Worm (Caenorhabditis elegans) whole organism, L1 larva: ENCODE results near the gene fbxa-37.
"Not testable (repeated sequence)": the region's sequence is repeated elsewhere in the genome, so short reads cannot be mapped to it uniquely, and the experiment has no call there.

Experiments used
- aly-2 ChIP-seq: fragments of 150-350 bp; optimal IDR thresholded peaks from 2 replicates; lab custom pipeline; 2014; ENCODE audit warnings: missing biosample characterization, missing genetic modification characterization
- blmp-1 ChIP-seq: fragments of 150-350 bp; optimal IDR thresholded peaks from 2 replicates; lab custom pipeline; 2014; ENCODE audit warnings: missing biosample characterization, missing genetic modification characterization
- ceh-63 ChIP-seq: fragments of 200-800 bp; sonication (Bioruptor generic); optimal IDR thresholded peaks from 2 replicates; lab custom pipeline; 2018; ENCODE audit warnings: mild to moderate bottlenecking, missing genetic modification characterization, missing compliant biosample characterization
- ceh-8 ChIP-seq: fragments of 200-800 bp; sonication (Bioruptor generic); optimal IDR thresholded peaks from 2 replicates; lab custom pipeline; 2018; ENCODE audit warnings: mild to moderate bottlenecking, missing genetic modification characterization, moderate library complexity, missing compliant biosample characterization
- ceh-90 ChIP-seq: sonication (generic microtip); optimal IDR thresholded peaks from 2 replicates; lab custom pipeline; 2016; ENCODE audit warnings: missing genetic modification characterization, missing compliant biosample characterization
- ces-1 ChIP-seq: fragments of 150-350 bp; optimal IDR thresholded peaks from 2 replicates; lab custom pipeline; 2014; ENCODE audit warnings: missing biosample characterization, missing genetic modification reagents, missing genetic modification characterization
- dpl-1 ChIP-seq, 3 experiments: fragments of 150-350 bp in 2 of 3; sonication (generic microtip) in 1 of 3; optimal IDR thresholded peaks; 2 replicates each; lab custom pipeline; 2014 to 2017; ENCODE audit warnings: missing biosample characterization in 3 of 3, missing genetic modification characterization in 3 of 3, missing genetic modification reagents in 3 of 3
- efl-1 ChIP-seq, 4 experiments: fragments of 150-350 bp; optimal IDR thresholded peaks in 3 of 4; peaks in 1 of 4; 1 replicate in 1 of 4; 2 replicates in 3 of 4; lab custom pipeline; 2014; ENCODE audit warnings: missing biosample characterization in 2 of 4, missing genetic modification characterization in 2 of 4, missing genetic modification reagents in 2 of 4
- elt-2 ChIP-seq: sonication (generic microtip); optimal IDR thresholded peaks from 2 replicates; lab custom pipeline; 2016; ENCODE audit warnings: missing genetic modification characterization, mild to moderate bottlenecking, inconsistent platforms, missing compliant biosample characterization, missing genetic modification reagents
- grh-1 ChIP-seq: fragments of 200-800 bp; sonication (Bioruptor generic); IDR thresholded peaks from 2 replicates; pipeline ENCODE4 v1.3.6; 2022; ENCODE audit warnings: missing genetic modification reagents, missing genetic modification characterization, missing compliant biosample characterization
- hlh-4 ChIP-seq: sonication (generic microtip); optimal IDR thresholded peaks from 2 replicates; lab custom pipeline; 2016; ENCODE audit warnings: mild to moderate bottlenecking, missing genetic modification characterization, missing compliant biosample characterization
- hpl-2 ChIP-seq: fragments of 150-350 bp; optimal IDR thresholded peaks from 2 replicates; lab custom pipeline; 2014; ENCODE audit warnings: missing biosample characterization, missing genetic modification reagents, missing genetic modification characterization
- lin-13 ChIP-seq: fragments of 150-350 bp; optimal IDR thresholded peaks from 2 replicates; lab custom pipeline; 2014; ENCODE audit warnings: missing biosample characterization, missing genetic modification reagents, missing genetic modification characterization
- lin-15B ChIP-seq: fragments of 150-350 bp; sonication (generic microtip); optimal IDR thresholded peaks from 3 replicates; lab custom pipeline; 2014; ENCODE audit warnings: missing biosample characterization, missing genetic modification characterization
- lin-35 ChIP-seq, 2 experiments: fragments of 150-350 bp; optimal IDR thresholded peaks; 2 replicates each; lab custom pipeline; 2014; ENCODE audit warnings: missing biosample characterization in 2 of 2, missing genetic modification characterization in 2 of 2, missing genetic modification reagents in 2 of 2
- mep-1 ChIP-seq: fragments of 150-350 bp; optimal IDR thresholded peaks from 2 replicates; lab custom pipeline; 2014; ENCODE audit warnings: missing biosample characterization, missing genetic modification characterization
- nhr-11 ChIP-seq: fragments of 150-350 bp; optimal IDR thresholded peaks from 2 replicates; lab custom pipeline; 2014; ENCODE audit warnings: missing biosample characterization, missing genetic modification characterization
- nhr-71 ChIP-seq: sonication (generic microtip); optimal IDR thresholded peaks from 2 replicates; lab custom pipeline; 2016; ENCODE audit warnings: mild to moderate bottlenecking, missing genetic modification characterization, moderate library complexity, missing compliant biosample characterization
- nhr-77 ChIP-seq: fragments of 150-350 bp; optimal IDR thresholded peaks from 2 replicates; lab custom pipeline; 2014; ENCODE audit warnings: missing biosample characterization, missing genetic modification characterization
- pax-3 ChIP-seq: fragments of 200-800 bp; sonication (Bioruptor generic); optimal IDR thresholded peaks from 2 replicates; lab custom pipeline; 2018; ENCODE audit warnings: mild to moderate bottlenecking, missing genetic modification characterization, moderate library complexity, missing compliant biosample characterization
- rnt-1 ChIP-seq: sonication (generic microtip); optimal IDR thresholded peaks from 2 replicates; lab custom pipeline; 2016; ENCODE audit warnings: mild to moderate bottlenecking, missing genetic modification characterization, moderate library complexity, missing compliant biosample characterization
- unc-98 ChIP-seq: fragments of 200-800 bp; sonication (Bioruptor generic); IDR thresholded peaks from 2 replicates; pipeline ENCODE4 v1.3.6; 2022; ENCODE audit warnings: missing genetic modification characterization, missing compliant biosample characterization
- xbp-1 ChIP-seq: sonication (generic microtip); optimal IDR thresholded peaks from 2 replicates; lab custom pipeline; 2016; ENCODE audit warnings: missing genetic modification characterization, missing compliant biosample characterization
- zag-1 ChIP-seq: fragments of 150-350 bp; optimal IDR thresholded peaks from 2 replicates; lab custom pipeline; 2014; ENCODE audit warnings: missing biosample characterization, missing genetic modification characterization
- ztf-4 ChIP-seq: fragments of 150-350 bp; optimal IDR thresholded peaks from 2 replicates; lab custom pipeline; 2014; ENCODE audit warnings: missing biosample characterization, missing genetic modification characterization

Gene fbxa-37

DNA sequence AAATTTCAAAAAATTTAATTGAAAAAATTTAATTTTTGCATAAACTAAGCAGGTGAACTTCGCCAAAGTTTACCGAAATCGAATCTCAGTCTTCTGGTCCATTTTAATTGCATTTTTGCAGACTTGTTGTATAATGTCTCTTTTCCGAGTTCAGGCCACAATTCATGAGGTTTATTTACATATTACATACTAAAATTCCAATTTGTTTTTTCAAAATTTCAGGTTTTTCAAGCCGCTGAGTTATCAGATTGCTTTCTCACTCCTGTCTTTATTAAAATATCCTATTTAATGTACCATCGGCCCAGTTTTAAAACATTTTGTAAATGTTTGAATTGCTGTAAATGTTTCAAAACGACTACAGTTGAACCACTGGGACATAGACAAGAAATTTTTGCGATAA is 28.3 kb upstream of the fbxa-37 start, which contains the start of gene fbxa-208:
Gene fbxa-208 (plus strand): TSS at position 301 of the 400 bp plus-strand sequence.
- TF ChIP-seq nhr-71 (tag; lab: Kevin White, UChicago); rnt-1 (tag; lab: Kevin White, UChicago); lin-13 (GFP tag; lab: Kevin White, UChicago): not testable (repeated sequence)
- TF ChIP-seq, all 84 proteins: peak for 0; not testable (repeated sequence) for 84

DNA sequence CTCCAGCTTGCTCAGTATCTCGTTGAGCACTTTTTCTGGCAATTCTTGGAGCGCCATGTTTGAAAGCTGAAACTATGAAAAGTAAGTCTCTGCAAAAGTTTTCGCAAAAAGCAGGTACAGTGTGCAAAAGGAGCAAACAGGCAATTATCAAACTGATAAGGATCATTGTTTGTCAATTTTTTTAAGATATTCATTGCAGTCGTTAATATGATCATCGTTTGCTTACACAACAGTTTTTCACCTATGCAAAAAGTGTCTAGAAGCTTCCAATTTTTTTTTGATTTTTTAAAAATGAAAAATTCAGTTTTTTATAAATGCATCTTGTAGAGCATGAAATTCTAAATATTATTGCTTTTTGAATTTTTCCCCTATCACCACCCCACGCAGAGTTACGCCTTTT is 26.4 kb upstream of the fbxa-37 start, which contains the start of gene fbxa-78:
Gene fbxa-78 (minus strand): TSS at position 101 of the 400 bp plus-strand sequence.
- TF ChIP-seq grh-1 (GFP tag; lab: Robert Waterston, UW); ces-1 (GFP tag; lab: Kevin White, UChicago); aly-2 (tag; lab: Kevin White, UChicago): not testable (repeated sequence)

DNA sequence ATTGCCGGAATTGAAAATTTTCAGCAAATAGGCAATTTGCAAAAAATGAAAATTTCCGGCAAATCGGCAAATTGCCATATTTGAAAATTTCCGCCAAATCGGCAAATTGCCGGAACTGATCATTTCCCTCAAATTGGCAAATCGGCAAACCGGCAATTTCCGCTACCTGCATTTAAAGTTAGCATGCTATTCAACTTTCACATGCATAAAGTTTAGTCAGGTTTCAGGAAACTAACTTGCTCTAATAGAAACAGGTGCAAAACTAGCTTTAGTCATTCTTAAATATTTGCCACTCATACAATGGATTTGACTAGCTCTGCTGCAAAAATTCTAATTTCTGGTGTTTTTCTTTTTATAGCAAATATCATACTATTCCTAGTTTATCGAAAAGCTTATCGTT is 21.1 kb upstream of the fbxa-37 start, which contains the start of gene srz-9:
Gene srz-9 (plus strand): TSS at position 301 of the 400 bp plus-strand sequence.
- TF ChIP-seq mep-1 (tag; lab: Kevin White, UChicago); dpl-1 (GFP tag; optimal IDR thresholded peaks at IDR 0.05; lab: Kevin White, UChicago); lin-15B: not testable (repeated sequence)

DNA sequence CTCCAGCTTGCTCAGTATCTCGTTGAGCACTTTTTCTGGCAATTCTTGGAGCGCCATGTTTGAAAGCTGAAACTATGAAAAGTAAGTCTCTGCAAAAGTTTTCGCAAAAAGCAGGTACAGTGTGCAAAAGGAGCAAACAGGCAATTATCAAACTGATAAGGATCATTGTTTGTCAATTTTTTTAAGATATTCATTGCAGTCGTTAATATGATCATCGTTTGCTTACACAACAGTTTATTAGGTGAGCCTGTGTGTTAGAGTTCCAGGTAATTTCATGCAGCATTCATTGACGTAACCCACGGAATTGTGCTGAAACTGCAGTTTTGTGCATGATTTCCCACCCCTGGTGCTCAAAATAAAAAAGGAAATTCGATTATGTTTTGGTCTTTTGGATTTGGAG is 18.0 kb upstream of the fbxa-37 start, which contains the start of gene fbxa-151:
Gene fbxa-151 (minus strand): TSS at position 101 of the 400 bp plus-strand sequence.
- TF ChIP-seq nhr-77; zag-1 (tag; lab: Kevin White, UChicago); hpl-2: not testable (repeated sequence)

DNA sequence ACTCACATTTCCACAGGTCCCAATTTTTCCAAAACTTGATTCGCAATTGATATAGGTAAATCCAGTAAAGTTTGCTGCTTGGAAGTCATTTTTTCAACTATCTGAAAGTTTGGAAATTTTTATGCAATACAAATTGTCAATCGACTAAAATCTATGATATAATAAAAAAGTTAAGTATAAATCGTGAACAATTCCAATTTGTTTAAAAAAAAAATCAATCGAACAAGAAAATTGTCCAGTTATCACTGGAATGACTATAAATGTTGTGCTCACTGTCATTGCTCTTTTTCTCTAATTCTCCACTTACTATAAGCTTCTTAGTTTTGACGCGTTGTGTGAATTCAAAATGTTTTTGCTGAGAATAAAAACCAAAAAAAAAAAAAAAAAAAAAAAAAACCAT is 15.6 kb upstream of the fbxa-37 start, which contains the start of gene fbxa-32:
Gene fbxa-32 (minus strand): TSS at position 101 of the 400 bp plus-strand sequence.
- no peak for TF ChIP-seq ceh-63 (GFP tag; lab: Kevin White, UChicago)
- peak; percentile 16 for TF ChIP-seq elt-2 (tag; lab: Kevin White, UChicago)

DNA sequence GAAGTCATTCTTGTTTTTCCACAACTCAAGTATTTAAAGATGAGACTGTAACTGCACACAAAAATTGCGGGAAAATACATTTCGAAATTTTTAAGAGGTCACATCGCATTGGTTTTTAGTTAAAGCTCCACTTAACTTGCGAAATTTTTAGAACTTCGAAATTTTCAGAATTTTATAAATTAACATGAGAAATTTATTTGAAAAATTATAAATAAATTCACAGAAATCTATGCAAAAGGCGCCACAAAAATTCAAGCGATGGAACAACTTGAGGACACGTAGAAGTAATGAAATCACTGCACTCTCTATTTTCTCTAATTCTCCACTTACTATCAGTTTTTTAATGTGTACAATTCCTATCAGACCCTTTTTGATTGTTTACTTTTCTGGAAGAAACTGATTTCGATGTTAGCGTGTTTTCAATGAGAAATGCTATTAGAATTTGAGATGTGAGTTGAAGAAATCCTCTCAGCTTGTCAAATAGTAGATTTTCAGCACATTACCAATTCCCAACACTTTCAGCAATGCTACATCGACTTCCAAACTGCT is 13.3 kb upstream of the fbxa-37 start, which contains the start of gene fbxa-31:
Gene fbxa-31 (minus strand): TSS at position 51 of the 549 bp plus-strand sequence.
- TF ChIP-seq lin-35 (GFP tag; optimal IDR thresholded peaks at IDR 0.05; lab: Kevin White, UChicago) (peak in 1 of 2 experiments; percentile 27), ceh-90 (tag; lab: Kevin White, UChicago) (no peak), efl-1 (optimal IDR thresholded peaks at IDR 0.05; lab: Kevin White, UChicago) (no peak), efl-1 (GFP tag; optimal IDR thresholded peaks at IDR 0.05 in 1 of 2; lab: Kevin White, UChicago) (peak in 1 of 2 experiments; percentile 26), xbp-1 (tag; lab: Kevin White, UChicago) (no peak), elt-2 (tag; lab: Kevin White, UChicago) (peak; percentile 24)
- TF ChIP-seq, all 84 proteins: peak for 3

DNA sequence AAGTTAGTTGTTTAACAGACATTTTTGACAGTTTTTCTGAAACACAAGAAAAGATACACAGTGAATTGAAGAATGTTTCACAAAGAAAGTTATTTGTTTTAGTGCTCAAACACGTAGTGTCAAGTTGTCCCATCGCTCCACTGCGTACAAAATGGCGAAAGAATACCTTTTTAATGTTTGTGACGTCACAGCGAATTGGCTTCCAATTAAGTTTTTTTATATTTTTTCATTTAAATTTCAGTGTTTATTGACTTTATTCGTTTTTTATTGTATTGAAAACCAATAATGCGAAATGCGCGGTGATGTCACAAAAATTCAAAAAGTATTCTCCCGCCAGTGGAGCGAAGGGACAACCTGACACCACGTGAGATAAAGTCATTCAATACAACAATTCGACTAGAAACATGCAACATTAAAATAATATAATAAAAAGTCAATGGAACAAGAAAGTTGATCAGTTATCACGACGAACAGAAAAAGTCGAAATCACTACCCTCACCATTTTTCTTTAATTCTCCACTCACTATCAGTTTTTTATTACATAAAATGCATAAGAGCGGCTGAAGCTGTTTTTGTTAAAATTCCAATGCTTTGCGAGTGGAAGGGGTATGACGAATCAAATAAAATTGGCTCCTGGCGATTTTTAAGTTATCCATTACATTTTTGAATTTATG is 11.0 kb upstream of the fbxa-37 start, which contains the start of gene fbxa-29:
Gene fbxa-29 (minus strand): TSS at position 51 of the 674 bp plus-strand sequence.
- TF ChIP-seq aly-2 (tag; lab: Kevin White, UChicago) (no peak), elt-2 (tag; lab: Kevin White, UChicago) (peak; percentile 8)

DNA sequence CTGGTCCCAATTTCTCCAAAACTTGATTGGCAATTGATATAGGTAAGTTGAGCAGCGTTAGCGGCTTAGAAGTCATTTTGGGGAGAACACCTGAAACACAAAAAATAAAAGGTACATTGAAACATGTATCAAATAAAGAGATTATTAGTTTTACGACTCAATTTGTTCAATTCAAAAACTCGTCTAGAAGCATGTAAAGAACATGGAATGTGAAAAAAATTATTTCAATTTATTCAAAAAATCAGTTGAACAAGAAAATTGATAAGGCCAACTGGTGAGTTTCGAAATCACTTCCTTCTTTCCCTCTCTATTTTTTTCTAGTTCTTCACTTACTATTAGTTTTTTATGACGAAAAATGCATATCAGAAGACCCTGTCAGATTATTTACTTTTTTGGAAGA is 9.3 kb upstream of the fbxa-37 start, which contains the start of gene fbxa-30:
Gene fbxa-30 (minus strand): TSS at position 101 of the 400 bp plus-strand sequence.
- TF ChIP-seq lin-13 (GFP tag; lab: Kevin White, UChicago) (no peak), lin-15B (no peak), blmp-1 (tag; lab: Kevin White, UChicago) (no peak), rnt-1 (tag; lab: Kevin White, UChicago) (no peak), nhr-11 (tag; lab: Kevin White, UChicago) (no peak), xbp-1 (tag; lab: Kevin White, UChicago) (no peak), aly-2 (tag; lab: Kevin White, UChicago) (no peak), unc-98 (GFP tag; lab: Robert Waterston, UW) (no peak), pax-3 (tag; lab: Kevin White, UChicago) (no peak), ztf-4 (no peak), elt-2 (tag; lab: Kevin White, UChicago) (no peak), nhr-77 (no peak), ceh-8 (GFP tag; lab: Kevin White, UChicago) (no peak), hlh-4 (no peak), ceh-90 (tag; lab: Kevin White, UChicago) (no peak)
